Worm (Caenorhabditis elegans): ENCODE results near the gene rpn-13.

rpn-13 gene

ce11 chrIII:6374947-6375415 is 33.3 kb upstream of the rpn-13 start, which contains the start of the genes rps-13 and nfx-1 (continued):
- TF ChIP-seq unc-130 (tag; optimal IDR thresholded peaks at IDR 0.05): peak; percentile 94
- peak; percentile 80 for TF ChIP-seq fos-1 (tag; optimal IDR thresholded peaks at IDR 0.05)
- peak; percentile 62 for TF ChIP-seq jun-1 (tag; optimal IDR thresholded peaks at IDR 0.05)
- TF ChIP-seq mdl-1 (tag; optimal IDR thresholded peaks at IDR 0.05): peak in 1 of 2 experiments; percentile 85
- TF ChIP-seq nhr-19 (GFP tag; conservative IDR thresholded peaks at IDR 0.05): peak; percentile 84
- no peak for TF ChIP-seq zag-1 (tag; optimal IDR thresholded peaks at IDR 0.05)
- no peak; the same call in 1 of the 2 replicates for TF ChIP-seq ceh-88 (GFP tag; IDR thresholded peaks at IDR 0.05)
- no peak for TF ChIP-seq nhr-12 (tag; optimal IDR thresholded peaks at IDR 0.05)
- no peak for TF ChIP-seq zip-4 (GFP tag; optimal IDR thresholded peaks at IDR 0.05)
- no peak for TF ChIP-seq sup-37 (GFP tag; optimal IDR thresholded peaks at IDR 0.05)
- TF ChIP-seq nhr-90 (tag; optimal IDR thresholded peaks at IDR 0.05; ENCODE audit: poor library complexity): peak; percentile 66
- peak; percentile 87 for TF ChIP-seq snu-23 (GFP tag; optimal IDR thresholded peaks at IDR 0.05)
- peak; percentile 83 to 90 for TF ChIP-seq efl-1 (optimal IDR thresholded peaks at IDR 0.05)
- TF ChIP-seq efl-1 (GFP tag; optimal IDR thresholded peaks at IDR 0.05 in 1 of 2): peak; percentile 76 to 97
- peak; percentile 6 for TF ChIP-seq pqm-1 (tag; optimal IDR thresholded peaks at IDR 0.05)
- no peak for TF ChIP-seq ztf-11 (tag; optimal IDR thresholded peaks at IDR 0.05)
- no peak for TF ChIP-seq C34B4.2 (tag; optimal IDR thresholded peaks at IDR 0.05)
- TF ChIP-seq sox-4 (tag; optimal IDR thresholded peaks at IDR 0.05): no peak
- peak; percentile 55 for TF ChIP-seq lin-15B (tag; optimal IDR thresholded peaks at IDR 0.05)
- peak; percentile 75 for TF ChIP-seq lin-14 (GFP tag; optimal IDR thresholded peaks at IDR 0.05)
- TF ChIP-seq hpl-2 (GFP tag; optimal IDR thresholded peaks at IDR 0.05): peak; percentile 1
- peak; percentile 65 for TF ChIP-seq lir-3 (tag; optimal IDR thresholded peaks at IDR 0.05; ENCODE audit: poor library complexity)
- peak; percentile 66 for TF ChIP-seq snpc-4 (tag; optimal IDR thresholded peaks at IDR 0.05)
- no peak for TF ChIP-seq ets-5 (GFP tag; IDR thresholded peaks at IDR 0.05)
- TF ChIP-seq ceh-90 (tag; optimal IDR thresholded peaks at IDR 0.05): peak; percentile 4
- TF ChIP-seq ceh-82 (tag; optimal IDR thresholded peaks at IDR 0.05): peak; percentile 66 to 90 (median 79)
- no peak for TF ChIP-seq fkh-4 (tag; optimal IDR thresholded peaks at IDR 0.05; ENCODE audit: borderline replicate concordance)
- peak; percentile 58 for TF ChIP-seq unc-86 (tag; optimal IDR thresholded peaks at IDR 0.05)
- TF ChIP-seq F16B12.6 (tag; optimal IDR thresholded peaks at IDR 0.05): peak; percentile 76
- TF ChIP-seq efl-3 (GFP tag; optimal IDR thresholded peaks at IDR 0.05): no peak
- peak; percentile 86 for TF ChIP-seq rnt-1 (tag; optimal IDR thresholded peaks at IDR 0.05)

ce11 chrIII:6373850-6374474 is 32.2 kb upstream of the rpn-13 start:
- TF ChIP-seq ceh-63 (GFP tag; optimal IDR thresholded peaks at IDR 0.05) (no peak), zip-4 (GFP tag; optimal IDR thresholded peaks at IDR 0.05) (no peak), nhr-77 (tag; optimal IDR thresholded peaks at IDR 0.05) (peak; percentile 0), nhr-90 (tag; optimal IDR thresholded peaks at IDR 0.05; ENCODE audit: poor library complexity) (no peak), fos-1 (tag; optimal IDR thresholded peaks at IDR 0.05) (peak; percentile 8), F16B12.6 (tag; optimal IDR thresholded peaks at IDR 0.05) (no peak), pax-3 (tag; optimal IDR thresholded peaks at IDR 0.05) (no peak), efl-1 (optimal IDR thresholded peaks at IDR 0.05) (no peak), efl-1 (GFP tag; optimal IDR thresholded peaks at IDR 0.05 in 1 of 2) (peak in 1 of 2 experiments; percentile 85), aly-2 (tag; optimal IDR thresholded peaks at IDR 0.05) (peak; percentile 42), lsy-2 (tag; optimal IDR thresholded peaks at IDR 0.05) (peak in 1 of 2 experiments; percentile 71), nhr-85 (tag) (peak; percentile 42)

- no peak for TF ChIP-seq lir-3 (tag; optimal IDR thresholded peaks at IDR 0.05; ENCODE audit: poor library complexity)
- TF ChIP-seq pag-3 (tag; optimal IDR thresholded peaks at IDR 0.05; ENCODE audit: borderline replicate concordance, insufficient read depth): no peak
- no peak for TF ChIP-seq jun-1 (tag; optimal IDR thresholded peaks at IDR 0.05)
- TF ChIP-seq ceh-82 (tag; optimal IDR thresholded peaks at IDR 0.05): no peak
- TF ChIP-seq hpl-2 (GFP tag; optimal IDR thresholded peaks at IDR 0.05): no peak
- no peak for TF ChIP-seq nhr-84 (tag; optimal IDR thresholded peaks at IDR 0.05)
- TF ChIP-seq nhr-71 (tag; optimal IDR thresholded peaks at IDR 0.05): no peak
- TF ChIP-seq nhr-237 (tag; optimal IDR thresholded peaks at IDR 0.05): no peak
- TF ChIP-seq irx-1 (tag; optimal IDR thresholded peaks at IDR 0.05): no peak
- no peak for TF ChIP-seq alr-1 (tag; optimal IDR thresholded peaks at IDR 0.05; ENCODE audit: borderline replicate concordance)
- TF ChIP-seq xbp-1 (tag; optimal IDR thresholded peaks at IDR 0.05): no peak
- TF ChIP-seq nhr-20 (tag; optimal IDR thresholded peaks at IDR 0.05): no peak
These were observed 26.8 kb upstream of the rpn-13 start for ce11 chrIII:6368524-6368923.
